Fruit fly (Drosophila melanogaster) whole organism, embryonic: ENCODE results near the gene CG12147.

Experiments
- Adf1 ChIP-seq: fragments of 200-800 bp; sonication (Bioruptor generic); IDR thresholded peaks from 2 replicates; pipeline ENCODE4 v1.3.6; 2022; ENCODE audit warnings: missing biosample characterization, missing genetic modification characterization
- Atf3 ChIP-seq: fragments of 200-800 bp; sonication (Bioruptor generic); optimal IDR thresholded peaks from 3 replicates; lab custom pipeline; 2016; ENCODE audit warnings: missing biosample characterization, missing genetic modification characterization
- CG10209 ChIP-seq: fragments of 200-800 bp; sonication (Bioruptor generic); optimal IDR thresholded peaks from 3 replicates; lab custom pipeline; 2017; ENCODE audit warnings: missing biosample characterization, mild to moderate bottlenecking, missing genetic modification characterization, missing genetic modification reagents
- CG10462 ChIP-seq: fragments of 200-800 bp; sonication (Bioruptor generic); optimal IDR thresholded peaks from 2 replicates; lab custom pipeline; 2016; ENCODE audit warnings: missing biosample characterization, missing genetic modification characterization
- CG12155 ChIP-seq: fragments of 200-800 bp; sonication (Bioruptor generic); optimal IDR thresholded peaks from 3 replicates; lab custom pipeline; 2016; ENCODE audit warnings: missing biosample characterization, missing genetic modification characterization
- CG12219 ChIP-seq: fragments of 200-800 bp; sonication (Bioruptor generic); optimal IDR thresholded peaks from 3 replicates; lab custom pipeline; 2018; ENCODE audit warnings: missing biosample characterization, mild to moderate bottlenecking, missing genetic modification characterization
- CG15696 ChIP-seq: fragments of 200-800 bp; sonication (Bioruptor generic); optimal IDR thresholded peaks from 2 replicates; lab custom pipeline; 2019; ENCODE audit warnings: missing biosample characterization, mild to moderate bottlenecking, missing genetic modification characterization, moderate library complexity
- CG1647 ChIP-seq: fragments of 200-800 bp; sonication (Bioruptor generic); optimal IDR thresholded peaks from 3 replicates; lab custom pipeline; 2016; ENCODE audit warnings: missing biosample characterization, missing genetic modification characterization
- CG17359 ChIP-seq: fragments of 200-800 bp; sonication (Bioruptor generic); optimal IDR thresholded peaks from 3 replicates; lab custom pipeline; 2018; ENCODE audit warnings: missing biosample characterization, mild to moderate bottlenecking, missing genetic modification characterization, moderate library complexity
- CG17802 ChIP-seq: fragments of 200-800 bp; sonication (Bioruptor generic); optimal IDR thresholded peaks from 2 replicates; lab custom pipeline; 2018; ENCODE audit warnings: missing biosample characterization, mild to moderate bottlenecking, missing genetic modification characterization, moderate library complexity
- CG1792 ChIP-seq: fragments of 200-800 bp; sonication (Bioruptor generic); optimal IDR thresholded peaks from 2 replicates; lab custom pipeline; 2016; ENCODE audit warnings: missing biosample characterization, missing genetic modification characterization
- CG2116 ChIP-seq: fragments of 200-800 bp; sonication (Bioruptor generic); optimal IDR thresholded peaks from 3 replicates; lab custom pipeline; 2018; ENCODE audit warnings: missing biosample characterization, mild to moderate bottlenecking, missing genetic modification characterization
- CG31365 ChIP-seq: fragments of 200-800 bp; sonication (Bioruptor generic); optimal IDR thresholded peaks from 2 replicates; lab custom pipeline; 2018; ENCODE audit warnings: missing biosample characterization, mild to moderate bottlenecking, missing genetic modification characterization
- CG3281 ChIP-seq: fragments of 200-800 bp; sonication (Bioruptor generic); optimal IDR thresholded peaks from 3 replicates; lab custom pipeline; 2017; ENCODE audit warnings: missing biosample characterization, mild to moderate bottlenecking, missing genetic modification characterization
- CG3407 ChIP-seq: fragments of 200-800 bp; sonication (Bioruptor generic); optimal IDR thresholded peaks from 2 replicates; lab custom pipeline; 2018; ENCODE audit warnings: missing biosample characterization, mild to moderate bottlenecking, missing genetic modification characterization
- CG3726 ChIP-seq: fragments of 200-800 bp; sonication (Bioruptor generic); IDR thresholded peaks from 3 replicates; pipeline ENCODE4, ENCODE4 v1.3.6; 2022; ENCODE audit warnings: missing biosample characterization, missing genetic modification characterization
- CG6175 ChIP-seq: fragments of 200-800 bp; sonication (Bioruptor generic); IDR thresholded peaks from 3 replicates; pipeline ENCODE4 v1.3.6; 2022; ENCODE audit warnings: missing biosample characterization, missing genetic modification characterization
- CG6689 ChIP-seq: fragments of 200-800 bp; sonication (Bioruptor generic); IDR thresholded peaks from 2 replicates; pipeline ENCODE4 v1.3.6; 2022; ENCODE audit warnings: missing biosample characterization, missing genetic modification characterization
- CG6765 ChIP-seq: fragments of 200-800 bp; sonication (Bioruptor generic); optimal IDR thresholded peaks from 3 replicates; lab custom pipeline; 2017; ENCODE audit warnings: missing biosample characterization, mild to moderate bottlenecking, missing genetic modification characterization
- CG8281 ChIP-seq: fragments of 200-800 bp; sonication (Bioruptor generic); optimal IDR thresholded peaks from 2 replicates; lab custom pipeline; 2018; ENCODE audit warnings: missing biosample characterization, mild to moderate bottlenecking, missing genetic modification characterization, moderate library complexity
- CHES-1-like ChIP-seq: fragments of 200-800 bp; sonication (Bioruptor generic); optimal IDR thresholded peaks from 2 replicates; lab custom pipeline; 2016; ENCODE audit warnings: missing biosample characterization, missing genetic modification characterization
- Chrac-16 ChIP-seq: fragments of 200-800 bp; sonication (Bioruptor generic); optimal IDR thresholded peaks from 3 replicates; lab custom pipeline; 2016; ENCODE audit warnings: missing biosample characterization, missing genetic modification characterization
- E2f1 ChIP-seq: fragments of 200-800 bp; sonication (Bioruptor generic); IDR thresholded peaks from 2 replicates; pipeline ENCODE4 v1.3.6; 2022; ENCODE audit warnings: missing biosample characterization, missing genetic modification characterization
- H15 ChIP-seq: fragments of 200-800 bp; sonication (Bioruptor generic); IDR thresholded peaks from 3 replicates; pipeline ENCODE4 v1.3.6; 2022; ENCODE audit warnings: missing biosample characterization, missing genetic modification characterization
- Lpt ChIP-seq: fragments of >200 bp; optimal IDR thresholded peaks from 2 replicates; lab custom pipeline; 2018; ENCODE audit warnings: missing biosample characterization, missing genetic modification characterization
- Myb ChIP-seq: fragments of 200-800 bp; sonication (Bioruptor generic); optimal IDR thresholded peaks from 2 replicates; lab custom pipeline; 2016; ENCODE audit warnings: missing biosample characterization, missing genetic modification characterization
- Oaz ChIP-seq: fragments of 200-800 bp; sonication (Bioruptor generic); IDR thresholded peaks from 2 replicates; pipeline ENCODE4 v1.3.6; 2022; ENCODE audit warnings: missing biosample characterization, missing genetic modification characterization
- Oli ChIP-seq: fragments of 200-800 bp; sonication (Bioruptor generic); optimal IDR thresholded peaks from 2 replicates; lab custom pipeline; 2018; ENCODE audit warnings: missing biosample characterization, mild to moderate bottlenecking, missing genetic modification characterization, moderate library complexity
- Stat92E ChIP-seq, 3 experiments: fragments of >200 bp in 2 of 3; fragments of 200-800 bp in 1 of 3; sonication (Bioruptor generic) in 1 of 3; optimal IDR thresholded peaks; 2 replicates each; lab custom pipeline; 2017 to 2019; ENCODE audit warnings: missing biosample characterization in 3 of 3, missing genetic modification characterization in 3 of 3, mild to moderate bottlenecking in 1 of 3, moderate library complexity in 1 of 3
- Taf1 ChIP-seq: fragments of 200-800 bp; sonication (Bioruptor generic); IDR thresholded peaks from 2 replicates; pipeline ENCODE4 v1.3.6; 2022; ENCODE audit warnings: missing biosample characterization, missing genetic modification characterization
- ase ChIP-seq: fragments of 200-800 bp; sonication (Bioruptor generic); IDR thresholded peaks from 3 replicates; pipeline ENCODE4 v1.3.6; 2022; ENCODE audit warnings: missing biosample characterization, missing genetic modification characterization
- bbx ChIP-seq: fragments of 200-800 bp; sonication (Bioruptor generic); IDR thresholded peaks from 2 replicates; pipeline ENCODE4 v1.3.6; 2022; ENCODE audit warnings: missing biosample characterization, missing genetic modification characterization; ENCODE audit not compliant: partially characterized antibody
- cato ChIP-seq: fragments of 200-800 bp; sonication (Bioruptor generic); optimal IDR thresholded peaks from 2 replicates; lab custom pipeline; 2016; ENCODE audit warnings: missing biosample characterization, missing genetic modification characterization, borderline replicate concordance
- cg ChIP-seq: fragments of 200-800 bp; sonication (Bioruptor generic); optimal IDR thresholded peaks from 3 replicates; lab custom pipeline; 2019; ENCODE audit warnings: missing biosample characterization, mild to moderate bottlenecking, missing genetic modification characterization, moderate library complexity
- ci ChIP-seq: fragments of 200-800 bp; sonication (Bioruptor generic); IDR thresholded peaks from 3 replicates; pipeline ENCODE4 v1.3.6; 2022; ENCODE audit warnings: missing biosample characterization, missing genetic modification characterization
- danr ChIP-seq: fragments of 200-800 bp; sonication (Bioruptor generic); IDR thresholded peaks from 2 replicates; pipeline ENCODE4 v1.3.6; 2022; ENCODE audit warnings: missing biosample characterization, missing genetic modification characterization
- ewg ChIP-seq: fragments of 200-800 bp; sonication (Bioruptor generic); optimal IDR thresholded peaks from 3 replicates; lab custom pipeline; 2017; ENCODE audit warnings: mild to moderate bottlenecking, missing biosample characterization, missing genetic modification reagents, missing genetic modification characterization
- eyg ChIP-seq: fragments of 200-800 bp; sonication (Bioruptor generic); optimal IDR thresholded peaks from 3 replicates; lab custom pipeline; 2016; ENCODE audit warnings: missing biosample characterization, missing genetic modification characterization
- fd3F ChIP-seq: fragments of 200-800 bp; sonication (Bioruptor generic); optimal IDR thresholded peaks from 2 replicates; lab custom pipeline; 2018; ENCODE audit warnings: missing biosample characterization, mild to moderate bottlenecking, missing genetic modification characterization, moderate library complexity
- gsb-n ChIP-seq: fragments of 200-800 bp; sonication (Bioruptor generic); optimal IDR thresholded peaks from 3 replicates; lab custom pipeline; 2018; ENCODE audit warnings: missing biosample characterization, mild to moderate bottlenecking, missing genetic modification characterization
- ken ChIP-seq: fragments of 200-800 bp; sonication (Bioruptor generic); IDR thresholded peaks from 3 replicates; pipeline ENCODE4 v1.3.6; 2022; ENCODE audit warnings: missing biosample characterization, missing genetic modification characterization
- lab ChIP-seq: fragments of 200-800 bp; sonication (Bioruptor generic); optimal IDR thresholded peaks from 3 replicates; lab custom pipeline; 2017; ENCODE audit warnings: missing biosample characterization, missing genetic modification characterization, mild to moderate bottlenecking, moderate library complexity, missing genetic modification reagents
- lilli ChIP-seq: fragments of 200-800 bp; sonication (Bioruptor generic); optimal IDR thresholded peaks from 3 replicates; lab custom pipeline; 2016; ENCODE audit warnings: missing biosample characterization, missing genetic modification characterization
- pzg ChIP-seq: fragments of 200-800 bp; sonication (Bioruptor generic); optimal IDR thresholded peaks from 3 replicates; lab custom pipeline; 2018; ENCODE audit warnings: missing biosample characterization, mild to moderate bottlenecking, missing genetic modification characterization, moderate library complexity
- sens ChIP-seq: fragments of 200-800 bp; sonication (Bioruptor generic); peaks from one replicate; lab custom pipeline; 2016; ENCODE audit warnings: missing biosample characterization, missing genetic modification characterization
- shn ChIP-seq: fragments of 200-800 bp; sonication (Bioruptor generic); optimal IDR thresholded peaks from 3 replicates; lab custom pipeline; 2016; ENCODE audit warnings: missing biosample characterization, missing genetic modification characterization
- sisA ChIP-seq: fragments of 200-800 bp; sonication (Bioruptor generic); IDR thresholded peaks from 2 replicates; pipeline ENCODE4 v1.3.6; 2022; ENCODE audit warnings: missing biosample characterization, missing genetic modification characterization
- slou ChIP-seq: fragments of 200-800 bp; sonication (Bioruptor generic); optimal IDR thresholded peaks from 3 replicates; lab custom pipeline; 2016; ENCODE audit warnings: missing biosample characterization, missing genetic modification characterization
- sob ChIP-seq: fragments of 200-800 bp; sonication (Bioruptor generic); IDR thresholded peaks from 2 replicates; pipeline ENCODE4 v1.3.6; 2022; ENCODE audit warnings: missing biosample characterization, missing genetic modification characterization
- tio ChIP-seq: fragments of 200-800 bp; sonication (Bioruptor generic); optimal IDR thresholded peaks from 2 replicates; lab custom pipeline; 2017; ENCODE audit warnings: missing biosample characterization, missing genetic modification characterization, inconsistent platforms
- twi ChIP-seq: fragments of 200-800 bp; optimal IDR thresholded peaks from 2 replicates; lab custom pipeline; 2019; ENCODE audit warnings: missing biosample characterization, mild to moderate bottlenecking, missing genetic modification characterization, moderate library complexity
- zen2 ChIP-seq: fragments of 200-800 bp; sonication (Bioruptor generic); IDR thresholded peaks from 3 replicates; pipeline ENCODE4 v1.3.6; 2022; ENCODE audit warnings: missing biosample characterization, missing genetic modification characterization; ENCODE audit not compliant: partially characterized antibody

The CG12147 gene

dm6 chr3R:5467619-5468018 is 40.6 kb upstream of the CG12147 start, which contains the start of gene POLDIP2 (continued):
- TF ChIP-seq lilli (GFP tag; lab: Kevin White, UChicago) (peak; percentile 13), shn (no peak), E2f1 (no peak), CG12155 (GFP tag; lab: Kevin White, UChicago) (no peak), Myb (GFP tag; lab: Kevin White, UChicago) (no peak), sob (GFP tag; lab: Robert Waterston, UW) (no peak), sisA (GFP tag; lab: Robert Waterston, UW) (no peak), Adf1 (no peak), CG3407 (GFP tag; lab: Kevin White, UChicago) (no peak), CG10462 (GFP tag; lab: Kevin White, UChicago) (no peak), CG10209 (GFP tag; lab: Kevin White, UChicago) (peak; percentile 91), eyg (no peak), ewg (GFP tag; lab: Kevin White, UChicago) (peak; percentile 33), Chrac-16 (GFP tag; lab: Kevin White, UChicago) (no peak), CG2116 (GFP tag; lab: Kevin White, UChicago) (peak; percentile 96), H15 (no peak), zen2 (GFP tag; lab: Robert Waterston, UW) (no peak), CG15696 (tag; lab: Kevin White, UChicago) (no peak), pzg (GFP tag; lab: Kevin White, UChicago) (peak; percentile 34), slou (GFP tag; lab: Kevin White, UChicago) (no peak), lab (GFP tag; lab: Kevin White, UChicago) (no peak), danr (GFP tag; lab: Robert Waterston, UW) (no peak), CG8281 (tag; lab: Kevin White, UChicago) (no peak), twi (tag; lab: Kevin White, UChicago) (no peak), ci (0 out of 3 replicates have a peak, but pooled peaks have one; percentile 36), cato (GFP tag; lab: Kevin White, UChicago) (no peak), CG6689 (no peak), CG31365 (tag; lab: Kevin White, UChicago) (no peak), bbx (GFP tag; lab: Robert Waterston, UW) (no peak), tio (GFP tag; lab: Kevin White, UChicago) (no peak)
- TF ChIP-seq, all 482 proteins: peak for 31

dm6 chr3R:5466875-5467274 is 39.8 kb upstream of the CG12147 start, which contains the start of gene RpL35A:
RpL35A (minus strand) TSS chr3R:5467101.
- TF ChIP-seq cg (GFP tag; lab: Kevin White, UChicago) (no peak), eyg (peak; percentile 60), Oaz (GFP tag; lab: Robert Waterston, UW) (no peak), fd3F (GFP tag; lab: Kevin White, UChicago) (peak; percentile 25), CHES-1-like (GFP tag; lab: Kevin White, UChicago) (peak; percentile 72), CG17359 (peak; percentile 67), CG1647 (GFP tag; lab: Kevin White, UChicago) (peak; percentile 27), ken (GFP tag; lab: Robert Waterston, UW) (no peak), sens (GFP tag; lab: Kevin White, UChicago) (peak; percentile 94), CG6765 (peak; percentile 94), CG1792 (peak; percentile 45), Lpt (GFP tag; lab: Kevin White, UChicago) (no peak), ase (GFP tag; lab: Robert Waterston, UW) (peak; percentile 34; the same call in 1 of the 3 replicates), CG17802 (tag; lab: Kevin White, UChicago) (peak; percentile 55), CG3281 (GFP tag; lab: Kevin White, UChicago) (peak; percentile 86), CG12219 (GFP tag; lab: Kevin White, UChicago) (peak; percentile 74), CG6175 (GFP tag; lab: Robert Waterston, UW) (0 out of 3 replicates have a peak, but pooled peaks have one; percentile 27), Atf3 (GFP tag; lab: Kevin White, UChicago) (peak; percentile 10), Oli (tag; lab: Kevin White, UChicago) (peak; percentile 43), danr (GFP tag; lab: Robert Waterston, UW) (no peak), CG3726 (no peak), Taf1 (GFP tag; lab: Robert Waterston, UW) (no peak), gsb-n (tag; lab: Kevin White, UChicago) (peak; percentile 59), Stat92E (GFP tag; optimal IDR thresholded peaks at IDR 0.05; lab: Kevin White, UChicago) (peak in 1 of 3 experiments; percentile 49)
